Fruit fly (Drosophila melanogaster) whole organism, pupa: Measurements from ENCODE around the gene CG11590.

Experiments used
- CG10348 ChIP-seq: fragments of 200-800 bp; sonication (Bioruptor generic); IDR thresholded peaks from 2 replicates; pipeline ENCODE4 v1.3.6; 2022; ENCODE audit warnings: missing biosample characterization, missing genetic modification characterization
- CG14655 ChIP-seq: fragments of 200-800 bp; sonication (Bioruptor generic); optimal IDR thresholded peaks from 3 replicates; lab custom pipeline; 2017; ENCODE audit warnings: mild to moderate bottlenecking, missing biosample characterization, missing genetic modification reagents, missing genetic modification characterization
- CG15710 ChIP-seq: fragments of 200-800 bp; sonication (Bioruptor generic); optimal IDR thresholded peaks from 2 replicates; lab custom pipeline; 2018; ENCODE audit warnings: missing biosample characterization, mild to moderate bottlenecking, missing genetic modification characterization, moderate library complexity
- CG17806 ChIP-seq: fragments of 200-800 bp; sonication (Bioruptor generic); optimal IDR thresholded peaks from 2 replicates; lab custom pipeline; 2018; ENCODE audit warnings: missing biosample characterization, mild to moderate bottlenecking, missing genetic modification characterization, moderate library complexity
- CG8159 ChIP-seq: fragments of 200-800 bp; sonication (Bioruptor generic); optimal IDR thresholded peaks from 3 replicates; lab custom pipeline; 2018; ENCODE audit warnings: missing biosample characterization, mild to moderate bottlenecking, missing genetic modification characterization, moderate library complexity
- CG8301 ChIP-seq: fragments of 200-800 bp; sonication (Bioruptor generic); optimal IDR thresholded peaks from 2 replicates; lab custom pipeline; 2018; ENCODE audit warnings: missing biosample characterization, mild to moderate bottlenecking, missing genetic modification characterization
- EcR ChIP-seq: fragments of 200-800 bp; sonication (Bioruptor generic); optimal IDR thresholded peaks from 3 replicates; lab custom pipeline; 2019; ENCODE audit warnings: missing biosample characterization, missing genetic modification characterization, mild to moderate bottlenecking, moderate library complexity, missing genetic modification reagents
- Snoo ChIP-seq: fragments of 200-800 bp; sonication (Bioruptor generic); optimal IDR thresholded peaks from 3 replicates; lab custom pipeline; 2017; ENCODE audit warnings: missing biosample characterization, mild to moderate bottlenecking, missing genetic modification characterization, inconsistent platforms
- fd96Ca ChIP-seq: fragments of 200-800 bp; sonication (Bioruptor generic); IDR thresholded peaks from 3 replicates; pipeline ENCODE4 v1.3.6; 2022; ENCODE audit warnings: missing biosample characterization, missing genetic modification characterization
- gl ChIP-seq: fragments of 200-800 bp; sonication (Bioruptor generic); optimal IDR thresholded peaks from 2 replicates; lab custom pipeline; 2018; ENCODE audit warnings: missing biosample characterization, mild to moderate bottlenecking, missing genetic modification characterization

DNA sequence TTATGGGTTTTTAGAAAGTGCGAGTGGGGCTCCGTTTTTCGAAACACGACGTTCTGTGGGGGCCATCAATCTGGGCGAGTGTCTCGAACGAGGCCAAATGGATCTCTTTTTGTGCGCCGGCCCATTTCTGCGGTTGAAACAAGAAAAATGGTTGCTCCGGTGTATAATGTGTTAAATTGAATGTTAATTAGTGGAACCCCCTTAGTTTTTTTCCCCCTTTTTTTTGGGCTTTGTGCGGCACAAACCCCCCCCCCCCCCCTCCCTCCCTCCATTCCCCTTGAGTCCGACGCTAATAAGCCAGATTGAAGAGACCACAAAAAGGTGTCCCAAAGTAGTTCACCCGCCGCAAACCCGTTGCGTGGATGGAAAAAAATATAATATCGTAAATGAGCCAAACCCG lies 26.3 kb upstream of the CG11590 start:
- TF ChIP-seq gl (no peak), CG15710 (no peak), CG8301 (tag; lab: Kevin White, UChicago) (no peak), Snoo (tag; lab: Kevin White, UChicago) (no peak), CG17806 (tag; lab: Kevin White, UChicago) (no peak), EcR (GFP tag; lab: Kevin White, UChicago) (no peak), CG14655 (GFP tag; lab: Kevin White, UChicago) (no peak), fd96Ca (no peak), CG10348 (no peak), CG8159 (tag; lab: Kevin White, UChicago) (no peak)
